Fruit fly (Drosophila melanogaster) Kc167 (cell line): Measurements from ENCODE around the gene Pex23.

Experiments used
- Myc ChIP-seq: fragments of >200 bp; optimal IDR thresholded peaks from 2 replicates; lab custom pipeline; 2017; ENCODE audit warnings: missing external identifiers
- Sin3A ChIP-seq: fragments of >200 bp; optimal IDR thresholded peaks from 2 replicates; lab custom pipeline; 2018; ENCODE audit warnings: missing external identifiers
- h ChIP-seq: fragments of >200 bp; optimal IDR thresholded peaks from 3 replicates; lab custom pipeline; 2018; ENCODE audit warnings: missing external identifiers
- insv ChIP-seq: fragments of >200 bp; optimal IDR thresholded peaks from 3 replicates; lab custom pipeline; 2018; ENCODE audit warnings: missing external identifiers
- psq ChIP-seq: fragments of >200 bp; optimal IDR thresholded peaks from 2 replicates; lab custom pipeline; 2017; ENCODE audit warnings: missing external identifiers
- ttk ChIP-seq: sonication (Bioruptor generic); optimal IDR thresholded peaks from 2 replicates; lab custom pipeline; 2017; ENCODE audit warnings: missing external identifiers

The Pex23 gene

DNA sequence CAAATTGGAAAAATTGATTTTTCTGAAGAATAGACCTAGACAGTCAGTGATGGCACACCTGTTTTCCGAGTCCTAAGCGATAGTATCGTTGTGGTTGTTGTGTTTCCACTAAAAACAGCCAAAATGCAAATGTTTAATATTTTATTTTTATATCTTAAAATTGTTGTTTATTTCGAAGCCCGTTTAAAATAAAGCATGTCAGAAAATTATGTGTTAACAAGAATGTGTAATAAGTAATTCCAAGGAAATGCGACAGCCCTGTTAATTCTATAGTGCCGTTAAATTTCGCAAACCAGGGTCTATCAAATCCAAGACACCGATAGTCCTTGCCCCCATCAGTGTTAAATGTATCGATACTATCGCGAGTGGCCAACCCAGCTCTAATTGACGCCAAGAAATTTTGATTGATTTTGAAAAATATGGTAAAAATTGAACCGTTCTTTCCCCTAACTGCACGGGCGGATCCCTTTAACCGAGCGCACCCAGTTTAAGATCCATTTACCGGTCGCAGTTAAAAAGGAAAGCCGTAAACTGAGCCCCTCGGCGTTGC, at the start of gene Pex23:
Pex23 (minus strand) TSS at position 61 of the 550 bp plus-strand sequence.
- TF ChIP-seq Myc = no peak
- TF ChIP-seq Sin3A = no peak

DNA sequence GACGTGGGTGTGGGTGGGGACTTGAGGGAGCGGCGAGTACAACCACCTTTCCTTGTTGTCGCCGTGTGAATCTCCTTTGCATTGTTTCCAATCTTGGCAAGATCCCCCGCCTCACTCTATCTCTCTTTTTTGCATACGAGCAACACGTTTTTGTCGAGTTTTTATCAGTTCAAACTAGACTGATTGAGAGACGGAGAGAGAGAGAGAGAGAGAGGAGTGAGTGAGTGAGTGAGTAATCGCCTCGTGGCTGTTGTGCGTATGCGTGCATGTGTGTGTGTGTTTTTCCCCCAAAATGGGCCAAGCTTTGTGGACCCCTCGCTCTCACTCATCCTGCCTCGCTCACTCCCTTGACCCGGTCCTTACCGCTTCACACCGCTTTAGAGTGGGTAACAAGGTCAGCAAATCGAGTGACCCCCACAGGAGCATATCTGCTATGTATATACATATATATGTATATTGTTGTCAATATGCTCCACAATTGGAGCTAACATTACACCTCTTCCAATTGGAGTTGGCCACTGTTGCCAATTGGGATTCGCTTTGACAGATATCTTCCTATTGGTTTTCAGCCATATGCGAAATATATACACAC, 47.5 kb upstream of the Pex23 start:
- TF ChIP-seq h (lab: Kevin White, UChicago) (no peak), insv (no peak), Sin3A (no peak), ttk (lab: Kevin White, UChicago) (no peak), Myc (no peak), psq (lab: Kevin White, UChicago) (no peak)

DNA sequence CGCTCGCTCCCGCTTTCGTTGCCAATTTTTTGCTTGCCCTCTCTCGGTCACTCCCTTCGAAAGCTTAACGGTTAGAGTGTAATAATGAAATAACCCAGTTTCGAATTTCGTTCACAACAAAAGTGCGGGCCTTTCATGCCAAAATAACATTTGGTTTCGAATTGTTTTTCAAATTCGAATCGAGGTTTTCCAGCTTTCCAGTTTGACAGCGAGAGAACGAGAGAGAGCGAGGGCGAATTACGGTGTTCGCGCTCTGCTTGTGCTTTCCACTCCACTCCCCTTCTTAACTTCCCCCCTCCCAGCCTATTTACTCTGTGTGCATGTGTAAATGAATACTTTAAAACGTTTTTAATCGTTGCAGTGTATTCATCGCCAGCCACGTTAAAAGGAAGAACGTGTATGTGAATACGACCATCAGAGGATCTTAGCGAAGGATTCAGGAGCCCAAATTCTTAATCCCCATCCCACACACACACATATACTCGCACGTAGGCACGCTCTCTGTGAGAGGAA, 46.7 kb upstream of the Pex23 start:
- TF ChIP-seq h (lab: Kevin White, UChicago) (no peak), psq (lab: Kevin White, UChicago) (no peak), insv (no peak), Myc (no peak), ttk (lab: Kevin White, UChicago) (no peak), Sin3A (no peak)

DNA sequence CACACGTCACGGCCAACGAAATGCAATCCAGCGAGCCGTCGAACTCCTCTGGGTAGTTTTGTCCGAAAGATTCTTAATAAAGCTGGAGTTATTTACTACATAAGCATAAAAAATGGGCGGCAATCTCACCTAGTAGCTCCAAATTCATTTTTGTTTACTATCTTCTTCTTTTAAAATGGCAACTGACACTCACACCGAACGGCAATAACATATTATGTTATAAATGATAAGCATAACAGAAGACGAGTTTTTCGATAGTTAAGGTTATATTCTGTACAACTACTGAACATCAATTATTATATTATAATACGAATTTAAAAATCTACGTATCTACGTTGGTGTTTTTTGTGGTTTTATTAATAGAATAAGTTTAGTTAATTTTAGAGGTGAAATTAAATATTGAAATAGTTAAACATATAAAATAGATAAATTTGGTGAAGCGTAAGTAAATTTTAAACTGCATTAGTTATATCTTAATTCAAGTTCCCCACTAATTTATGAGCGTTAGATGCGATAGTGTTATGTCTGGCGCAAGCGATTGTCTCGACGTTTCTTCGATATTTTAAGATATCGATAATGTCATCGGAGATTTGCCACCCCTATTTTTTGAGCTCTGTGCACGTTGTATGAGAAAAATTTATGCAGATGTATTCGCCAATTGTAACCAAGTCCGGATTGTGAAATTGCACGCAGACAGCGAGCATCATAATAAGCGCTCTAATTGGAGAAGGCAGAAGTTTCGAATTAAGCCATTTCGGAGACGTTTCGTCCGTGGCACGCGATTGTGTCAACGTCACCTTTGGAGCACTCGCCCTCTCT, 46.0 kb upstream of the Pex23 start, which contains the start of the genes Rbbp5 and eRF1:
Rbbp5 (minus strand) TSS at position 181 of the 819 bp plus-strand sequence.
eRF1 (plus strand) TSS at position 594 of the 819 bp plus-strand sequence.
- no peak for TF ChIP-seq h (lab: Kevin White, UChicago)
- TF ChIP-seq psq (lab: Kevin White, UChicago) = no peak
- TF ChIP-seq ttk (lab: Kevin White, UChicago) = no peak
- TF ChIP-seq insv = no peak

DNA sequence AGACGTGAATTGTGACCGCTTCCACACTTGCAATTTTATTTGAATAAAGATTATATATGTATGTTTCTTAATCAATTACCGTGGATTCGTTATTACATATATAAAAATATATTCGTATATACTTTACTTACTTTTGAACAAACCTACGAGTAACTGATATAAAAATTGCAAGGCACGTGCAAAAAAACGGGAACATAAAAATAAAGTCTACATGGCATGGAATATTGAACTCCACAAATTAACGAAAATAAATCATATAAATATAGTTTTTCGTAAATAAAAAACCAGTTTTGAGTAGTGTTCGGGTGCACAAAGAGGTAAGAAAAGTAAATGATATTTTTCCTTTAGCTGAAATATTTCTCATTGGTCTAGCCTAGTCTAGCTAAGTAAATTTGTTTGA, 40.4 kb upstream of the Pex23 start, which contains the start of gene Spn77Bc:
Spn77Bc (plus strand) TSS at position 301 of the 400 bp plus-strand sequence.
- TF ChIP-seq insv = no peak
- no peak for TF ChIP-seq ttk (lab: Kevin White, UChicago)
- TF ChIP-seq Sin3A = no peak
- no peak for TF ChIP-seq psq (lab: Kevin White, UChicago)
- TF ChIP-seq h (lab: Kevin White, UChicago) = no peak
- TF ChIP-seq Myc = no peak

DNA sequence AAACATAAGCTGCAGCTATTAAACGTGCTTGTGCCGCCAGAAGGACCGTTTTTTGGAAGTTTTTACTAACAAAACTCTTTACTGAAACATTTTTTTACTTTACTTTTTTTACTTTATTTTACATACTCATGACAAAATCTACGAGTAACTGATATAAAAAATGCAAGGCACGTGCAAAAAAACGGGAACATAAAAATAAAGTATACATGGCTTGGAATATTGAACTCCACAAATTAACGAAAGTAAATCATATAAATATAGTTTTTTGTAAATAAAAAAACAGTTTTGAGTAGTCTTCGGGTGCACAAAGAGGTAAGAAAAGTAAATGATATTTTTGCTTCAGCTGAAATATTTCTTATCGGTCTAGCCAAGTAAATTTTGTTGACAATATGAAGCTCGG, 18.7 kb upstream of the Pex23 start, which contains the start of gene Spn77Bb:
Spn77Bb (plus strand) TSS at position 301 of the 400 bp plus-strand sequence.
- TF ChIP-seq insv = no peak
- TF ChIP-seq h (lab: Kevin White, UChicago) = no peak
- no peak for TF ChIP-seq Sin3A
- TF ChIP-seq ttk (lab: Kevin White, UChicago) = no peak
- no peak for TF ChIP-seq Myc
- no peak for TF ChIP-seq psq (lab: Kevin White, UChicago)

DNA sequence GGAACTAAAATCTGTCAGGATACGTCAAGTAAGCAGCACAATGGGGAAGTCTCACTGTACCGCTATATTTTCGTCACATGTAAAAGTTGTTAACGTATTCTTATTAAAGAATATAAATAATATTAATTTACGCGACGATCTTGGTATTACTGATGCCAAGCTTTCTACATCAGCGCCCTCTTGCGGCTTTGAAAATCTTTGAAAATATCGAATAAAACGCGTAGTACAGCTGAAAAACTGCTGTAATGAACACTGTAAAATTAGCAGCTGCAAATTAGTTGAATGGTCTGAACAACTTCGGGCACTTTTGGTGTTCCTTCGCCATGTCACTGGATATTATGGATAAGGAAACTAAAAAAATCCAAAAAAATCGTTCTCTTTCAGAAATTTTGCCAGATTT, 18.1 kb upstream of the Pex23 start:
- TF ChIP-seq psq (lab: Kevin White, UChicago) = no peak
- no peak for TF ChIP-seq h (lab: Kevin White, UChicago)
- TF ChIP-seq Myc = no peak
- TF ChIP-seq Sin3A = no peak
- no peak for TF ChIP-seq insv
- no peak for TF ChIP-seq ttk (lab: Kevin White, UChicago)

DNA sequence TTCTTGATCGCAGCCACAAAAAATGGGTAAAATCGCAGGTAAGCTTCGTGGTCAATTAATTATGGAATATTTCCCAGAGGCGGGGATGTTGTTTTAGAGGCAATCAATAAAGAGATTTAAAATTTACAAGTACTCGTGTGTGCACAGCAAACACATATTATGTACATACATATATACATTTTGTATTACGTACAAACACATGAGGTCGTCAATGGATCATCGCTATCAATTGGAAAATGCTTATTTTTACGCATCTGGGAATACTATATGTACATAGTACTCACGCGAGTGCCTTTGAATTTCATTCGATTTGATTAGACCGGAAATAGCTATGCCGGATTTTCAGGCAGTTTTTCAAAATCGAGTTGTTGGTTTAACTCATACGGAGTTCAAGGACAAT, 15.8 kb upstream of the Pex23 start:
- no peak for TF ChIP-seq psq (lab: Kevin White, UChicago)
- no peak for TF ChIP-seq insv
- no peak for TF ChIP-seq Sin3A
- no peak for TF ChIP-seq h (lab: Kevin White, UChicago)
- no peak for TF ChIP-seq ttk (lab: Kevin White, UChicago)
- TF ChIP-seq Myc = no peak

DNA sequence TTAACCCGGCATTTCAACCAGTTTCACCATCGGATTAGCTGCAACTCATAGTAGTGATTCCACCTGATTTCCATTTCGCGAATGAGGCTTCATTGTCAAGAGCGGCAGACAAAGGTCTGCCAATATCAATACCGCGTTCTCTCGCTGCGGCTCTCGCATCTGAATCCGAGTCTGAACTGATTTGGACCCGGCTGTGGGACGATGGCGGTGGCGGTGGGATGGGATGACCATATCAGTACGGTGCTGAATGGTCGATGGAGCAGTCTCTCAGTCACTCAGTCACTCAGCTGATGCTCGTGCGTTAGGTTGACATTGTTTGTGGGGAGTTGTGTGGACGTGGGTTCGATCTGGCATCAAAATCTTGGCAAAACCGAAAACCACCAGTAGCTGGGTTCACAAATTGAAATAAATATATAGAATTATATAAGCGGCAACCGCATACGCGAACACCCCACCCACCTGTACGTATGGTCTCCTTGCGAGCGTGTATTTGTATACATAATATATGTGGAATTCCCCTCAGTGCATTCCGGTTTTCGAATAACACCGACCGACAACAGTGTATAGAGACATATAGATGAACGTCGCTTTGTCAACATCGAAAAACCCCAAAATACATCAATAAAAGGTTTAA, 15.1 kb upstream of the Pex23 start, which contains the start of gene Spn77Ba:
Spn77Ba (plus strand) TSS at position 235 of the 634 bp plus-strand sequence.
- no peak for TF ChIP-seq Sin3A
- TF ChIP-seq Myc = no peak
- TF ChIP-seq h (lab: Kevin White, UChicago) = no peak
- no peak for TF ChIP-seq insv
- no peak for TF ChIP-seq ttk (lab: Kevin White, UChicago)
- TF ChIP-seq psq (lab: Kevin White, UChicago) = no peak

DNA sequence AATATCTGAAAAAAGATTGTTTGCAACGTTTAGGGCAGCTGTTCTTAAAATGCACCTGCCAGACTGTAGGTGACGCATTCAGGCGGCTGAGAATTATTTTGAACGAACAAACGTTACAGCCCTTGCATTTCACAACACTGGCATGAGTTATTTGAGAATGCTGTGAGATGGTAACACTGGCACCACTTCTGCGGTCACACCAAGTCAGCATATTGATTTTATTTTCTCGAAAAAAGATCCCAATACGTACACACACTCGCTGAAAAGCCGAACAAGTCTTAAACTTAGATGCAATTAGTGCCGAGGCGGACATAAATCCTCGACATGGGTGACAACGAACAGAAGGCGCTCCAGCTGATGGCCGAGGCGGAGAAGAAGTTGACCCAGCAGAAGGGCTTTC, 11.5 kb upstream of the Pex23 start, which contains the start of gene alphaSnap:
alphaSnap (plus strand) TSS at position 164 of the 400 bp plus-strand sequence.
- TF ChIP-seq psq (lab: Kevin White, UChicago) (no peak), Sin3A (no peak), Myc (no peak), ttk (lab: Kevin White, UChicago) (no peak), h (lab: Kevin White, UChicago) (no peak), insv (no peak)

DNA sequence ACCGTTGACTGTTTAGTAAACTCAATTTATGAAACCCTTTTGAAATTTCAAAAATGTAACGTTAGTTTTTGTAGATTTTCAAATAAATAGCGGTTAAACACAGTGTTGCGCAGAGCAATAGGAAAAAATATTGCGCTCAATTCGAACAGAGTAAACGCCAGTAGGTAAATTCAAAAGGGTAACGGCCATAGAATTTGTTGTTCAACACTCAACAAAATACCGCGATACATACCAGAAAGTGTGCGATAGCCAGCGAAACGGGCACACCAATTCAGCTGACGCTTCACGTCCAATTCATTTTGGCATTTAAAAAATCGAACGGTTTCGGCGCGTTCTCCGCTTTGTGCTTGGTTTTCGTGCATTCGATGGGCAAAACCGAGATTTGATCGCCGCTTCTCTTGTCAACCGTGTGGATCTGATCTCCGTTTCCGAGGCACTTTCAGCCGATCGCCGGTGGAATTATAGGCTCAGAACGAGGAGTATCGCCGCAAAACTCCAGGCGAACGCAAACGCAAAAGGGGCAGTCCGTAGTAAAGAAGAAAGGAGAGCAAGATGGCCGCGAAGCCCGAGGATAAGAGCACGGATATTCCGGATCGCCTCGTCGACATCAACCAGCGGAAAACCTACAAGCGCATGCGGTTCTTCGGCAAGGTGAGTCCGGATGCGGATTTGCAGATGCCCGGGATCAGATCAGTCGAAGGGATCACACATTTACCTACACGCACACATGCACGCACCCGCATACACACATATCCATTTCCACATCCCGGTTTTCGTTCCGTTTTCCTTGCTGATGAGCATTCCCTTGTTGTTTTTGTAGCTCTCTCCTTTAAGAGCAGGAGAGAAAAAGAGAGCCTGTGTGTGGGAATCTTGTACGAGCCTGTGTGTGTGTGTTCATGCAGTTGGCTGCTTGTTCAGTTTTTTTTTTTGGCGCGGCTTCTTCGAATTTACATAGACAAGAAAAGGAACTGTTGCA, 8.1 kb upstream of the Pex23 start:
- TF ChIP-seq psq (lab: Kevin White, UChicago) = no peak
- TF ChIP-seq Sin3A = no peak
- no peak for TF ChIP-seq h (lab: Kevin White, UChicago)
- no peak for TF ChIP-seq Myc
- no peak for TF ChIP-seq ttk (lab: Kevin White, UChicago)
- peak; percentile 7 for TF ChIP-seq insv
